Worm (Caenorhabditis elegans): ENCODE measurements around the gene add-2.

Gene add-2

DNA sequence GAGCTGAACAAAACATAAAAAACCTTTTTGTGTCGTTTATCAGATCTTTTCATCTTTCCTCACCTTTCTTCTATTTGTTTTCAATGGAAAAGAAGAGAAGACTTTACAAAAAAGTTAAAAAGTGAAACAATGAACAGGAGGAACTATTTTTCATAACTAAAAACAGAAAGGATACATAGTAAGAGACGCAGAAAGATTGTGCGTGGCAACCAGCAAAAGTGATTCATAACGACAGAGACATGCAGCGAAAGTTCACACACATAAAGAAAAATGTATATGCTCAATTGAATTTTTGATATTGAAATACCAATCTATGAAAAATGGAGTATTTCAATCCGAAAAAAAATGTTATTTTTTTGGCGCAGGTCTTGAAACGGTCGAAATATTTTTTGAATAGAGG, 23.3 kb downstream of the add-2 start:
- TF ChIP-seq blmp-1 (tag; optimal IDR thresholded peaks at IDR 0.05) (peak; percentile 74), lin-14 (GFP tag; optimal IDR thresholded peaks at IDR 0.05) (peak; percentile 17), efl-1 (optimal IDR thresholded peaks at IDR 0.05) (no peak), efl-1 (GFP tag; optimal IDR thresholded peaks at IDR 0.05 in 1 of 2) (peak in 1 of 2 experiments; percentile 32), unc-98 (GFP tag; IDR thresholded peaks at IDR 0.05) (no peak)

ce11 chrV:11986078-11986869, 26.9 kb downstream of the add-2 start:
- no peak for TF ChIP-seq Y116A8C.19 (tag; optimal IDR thresholded peaks at IDR 0.05; ENCODE audit: borderline replicate concordance)
- TF ChIP-seq nhr-11 (tag; optimal IDR thresholded peaks at IDR 0.05), result no peak
- no peak for TF ChIP-seq ceh-82 (tag; optimal IDR thresholded peaks at IDR 0.05)
- TF ChIP-seq efl-3 (GFP tag; optimal IDR thresholded peaks at IDR 0.05), result no peak
- TF ChIP-seq snu-23 (GFP tag; optimal IDR thresholded peaks at IDR 0.05), result no peak
- no peak for TF ChIP-seq fkh-8 (tag; optimal IDR thresholded peaks at IDR 0.05)
- no peak for TF ChIP-seq irx-1 (tag; optimal IDR thresholded peaks at IDR 0.05)
- TF ChIP-seq dsc-1 (tag; optimal IDR thresholded peaks at IDR 0.05), result no peak
- TF ChIP-seq fkh-10 (GFP tag; optimal IDR thresholded peaks at IDR 0.05), result peak; percentile 90
- no peak for TF ChIP-seq ets-5 (GFP tag; IDR thresholded peaks at IDR 0.05)
- no peak for TF ChIP-seq C04F5.9 (tag; optimal IDR thresholded peaks at IDR 0.05)
- TF ChIP-seq ceh-63 (GFP tag; optimal IDR thresholded peaks at IDR 0.05), result no peak
- peak; percentile 3 to 29 for TF ChIP-seq lsy-2 (tag; optimal IDR thresholded peaks at IDR 0.05)
- peak; percentile 71 for TF ChIP-seq lin-14 (GFP tag; optimal IDR thresholded peaks at IDR 0.05)
- no peak for TF ChIP-seq unc-130 (tag; optimal IDR thresholded peaks at IDR 0.05)
- TF ChIP-seq unc-62 (GFP tag; optimal IDR thresholded peaks at IDR 0.05), result no peak
- TF ChIP-seq efl-1 (optimal IDR thresholded peaks at IDR 0.05), result peak in 1 of 2 experiments; percentile 7
- peak in 1 of 2 experiments; percentile 69 for TF ChIP-seq efl-1 (GFP tag; optimal IDR thresholded peaks at IDR 0.05 in 1 of 2)
- no peak for TF ChIP-seq grh-1 (GFP tag; IDR thresholded peaks at IDR 0.05)
- TF ChIP-seq nhr-90 (tag; optimal IDR thresholded peaks at IDR 0.05; ENCODE audit: poor library complexity), result no peak
- peak; percentile 99 for TF ChIP-seq blmp-1 (tag; optimal IDR thresholded peaks at IDR 0.05)
- no peak for TF ChIP-seq nhr-28 (tag; optimal IDR thresholded peaks at IDR 0.05)
- no peak for TF ChIP-seq C34B4.2 (tag; optimal IDR thresholded peaks at IDR 0.05)
- no peak for TF ChIP-seq egl-13 (tag; optimal IDR thresholded peaks at IDR 0.05)
- TF ChIP-seq ztf-4 (tag; optimal IDR thresholded peaks at IDR 0.05), result no peak
- TF ChIP-seq nhr-20 (tag; optimal IDR thresholded peaks at IDR 0.05), result no peak
- no peak for TF ChIP-seq xbp-1 (tag; optimal IDR thresholded peaks at IDR 0.05)
- TF ChIP-seq fkh-4 (tag; optimal IDR thresholded peaks at IDR 0.05; ENCODE audit: borderline replicate concordance), result no peak
- TF ChIP-seq ceh-88 (GFP tag; IDR thresholded peaks at IDR 0.05), result no peak
- peak; percentile 41 for TF ChIP-seq ces-1 (GFP tag; optimal IDR thresholded peaks at IDR 0.05)
- TF ChIP-seq nhr-76 (tag; optimal IDR thresholded peaks at IDR 0.05), result no peak
- TF ChIP-seq sptf-1 (tag; optimal IDR thresholded peaks at IDR 0.05), result no peak
- no peak for TF ChIP-seq unc-98 (GFP tag; IDR thresholded peaks at IDR 0.05)
- TF ChIP-seq lin-35 (GFP tag; optimal IDR thresholded peaks at IDR 0.05), result peak in 1 of 2 experiments; percentile 6
- TF ChIP-seq ztf-11 (tag; optimal IDR thresholded peaks at IDR 0.05), result no peak
- no peak for TF ChIP-seq zip-4 (GFP tag; optimal IDR thresholded peaks at IDR 0.05)
- no peak for TF ChIP-seq nhr-47 (tag; optimal IDR thresholded peaks at IDR 0.05)
- TF ChIP-seq lir-3 (tag; optimal IDR thresholded peaks at IDR 0.05; ENCODE audit: poor library complexity), result no peak
- TF ChIP-seq pqm-1 (tag; optimal IDR thresholded peaks at IDR 0.05), result no peak
- no peak for TF ChIP-seq tbx-2 (tag; optimal IDR thresholded peaks at IDR 0.05)
- TF ChIP-seq nhr-237 (tag; optimal IDR thresholded peaks at IDR 0.05), result no peak
- no peak for TF ChIP-seq nhr-12 (tag; optimal IDR thresholded peaks at IDR 0.05)
